Fruit fly (Drosophila melanogaster): ENCODE results near the gene Ref2.

Ref2 gene

dm6 chr2L:12694823-12695420, 48.8 kb upstream of the Ref2 start, which contains the start of the genes IFT43 and PICK1 (continued):
- peak; percentile 1 for TF ChIP-seq nmo (GFP tag; optimal IDR thresholded peaks at IDR 0.05)
- TF ChIP-seq croc (GFP tag; conservative IDR thresholded peaks at IDR 0.05) = no peak
- peak; percentile 46 for TF ChIP-seq sens (GFP tag)
- peak; percentile 37 for TF ChIP-seq Sry-β (GFP tag; optimal IDR thresholded peaks at IDR 0.05)
- peak; percentile 37 for TF ChIP-seq CG12659 (GFP tag; optimal IDR thresholded peaks at IDR 0.05)
- no peak for TF ChIP-seq CG31224 (GFP tag; IDR thresholded peaks at IDR 0.05)
- no peak for TF ChIP-seq Mad (GFP tag; optimal IDR thresholded peaks at IDR 0.05)
- TF ChIP-seq CrebB (tag; optimal IDR thresholded peaks at IDR 0.05) = no peak
- TF ChIP-seq CG12942 (GFP tag; optimal IDR thresholded peaks at IDR 0.05) = no peak
- TF ChIP-seq CG4360 (GFP tag; IDR thresholded peaks at IDR 0.05) = no peak
- TF ChIP-seq hbn (GFP tag; IDR thresholded peaks at IDR 0.05; ENCODE audit: partially characterized antibody) = peak; percentile 83
- no peak for TF ChIP-seq CG10979 (tag; optimal IDR thresholded peaks at IDR 0.05)
- no peak for TF ChIP-seq BtbVII (GFP tag; optimal IDR thresholded peaks at IDR 0.05)
- TF ChIP-seq MESR4 (GFP tag; optimal IDR thresholded peaks at IDR 0.05) = peak; percentile 31
- TF ChIP-seq CG16863 (GFP tag; optimal IDR thresholded peaks at IDR 0.05) = no peak
- TF ChIP-seq CG10321 (GFP tag; IDR thresholded peaks at IDR 0.05) = no peak
- peak; percentile 69 for TF ChIP-seq Doc3 (GFP tag; IDR thresholded peaks at IDR 0.05; ENCODE audit: partially characterized antibody)
- TF ChIP-seq sens-2 (GFP tag; IDR thresholded peaks at IDR 0.05) = no peak
- no peak for TF ChIP-seq Aef1 (GFP tag; IDR thresholded peaks at IDR 0.05)
- no peak for TF ChIP-seq Bteb2 (GFP tag; optimal IDR thresholded peaks at IDR 0.05)
- no peak for TF ChIP-seq Hr51 (GFP tag; optimal IDR thresholded peaks at IDR 0.05)
- no peak for TF ChIP-seq br (optimal IDR thresholded peaks at IDR 0.05)
- no peak for TF ChIP-seq cas (GFP tag; IDR thresholded peaks at IDR 0.05)
- TF ChIP-seq p53 (GFP tag; optimal IDR thresholded peaks at IDR 0.05) = no peak
- TF ChIP-seq twi (tag; optimal IDR thresholded peaks at IDR 0.05) = no peak
- peak; percentile 86 for TF ChIP-seq bbx (GFP tag; IDR thresholded peaks at IDR 0.05; ENCODE audit: partially characterized antibody)
- no peak for TF ChIP-seq tio (GFP tag; optimal IDR thresholded peaks at IDR 0.05)
- TF ChIP-seq disco-r (GFP tag; optimal IDR thresholded peaks at IDR 0.05) = no peak
- no peak for TF ChIP-seq CG9215 (GFP tag; IDR thresholded peaks at IDR 0.05)
- no peak for TF ChIP-seq CG3407 (GFP tag; optimal IDR thresholded peaks at IDR 0.05)
- TF ChIP-seq chm (GFP tag; IDR thresholded peaks at IDR 0.05) = no peak
- TF ChIP-seq Antp (GFP tag; optimal IDR thresholded peaks at IDR 0.05) = no peak
- TF ChIP-seq tna (GFP tag; IDR thresholded peaks at IDR 0.05; ENCODE audit: partially characterized antibody) = peak; percentile 78
- no peak for TF ChIP-seq CG30403 (GFP tag; optimal IDR thresholded peaks at IDR 0.05)
- no peak for TF ChIP-seq CG12744 (GFP tag; optimal IDR thresholded peaks at IDR 0.05)
- no peak for TF ChIP-seq CG15073 (GFP tag; optimal IDR thresholded peaks at IDR 0.05)
- no peak for TF ChIP-seq lmd (GFP tag; IDR thresholded peaks at IDR 0.05)
- TF ChIP-seq maf-S (GFP tag; optimal IDR thresholded peaks at IDR 0.05) = no peak
- TF ChIP-seq esg (GFP tag; conservative IDR thresholded peaks at IDR 0.05) = no peak
- no peak for TF ChIP-seq CG6813 (GFP tag; optimal IDR thresholded peaks at IDR 0.05)
- peak; percentile 70 for TF ChIP-seq pzg (GFP tag; optimal IDR thresholded peaks at IDR 0.05)
- no peak for TF ChIP-seq fru (optimal IDR thresholded peaks at IDR 0.05)
- TF ChIP-seq CG16813 (GFP tag; IDR thresholded peaks at IDR 0.05; ENCODE audit: partially characterized antibody) = peak; percentile 72
- TF ChIP-seq Opbp (GFP tag; IDR thresholded peaks at IDR 0.05; ENCODE audit: partially characterized antibody) = peak; percentile 81; the same call in 2 of the 3 replicates
- no peak for TF ChIP-seq CG14014 (GFP tag; IDR thresholded peaks at IDR 0.05)
- TF ChIP-seq slp2 (GFP tag; optimal IDR thresholded peaks at IDR 0.05) = no peak
- TF ChIP-seq CG18262 (tag; optimal IDR thresholded peaks at IDR 0.05) = no peak
- no peak for TF ChIP-seq zfh2 (GFP tag; optimal IDR thresholded peaks at IDR 0.05)
- TF ChIP-seq rib (GFP tag; IDR thresholded peaks at IDR 0.05) = no peak
- TF ChIP-seq sisA (GFP tag; IDR thresholded peaks at IDR 0.05) = no peak
- no peak for TF ChIP-seq sqz (GFP tag; optimal IDR thresholded peaks at IDR 0.05)
- TF ChIP-seq Hsf (GFP tag; optimal IDR thresholded peaks at IDR 0.05) = no peak

All from whole organism, embryonic.